Worm (Caenorhabditis elegans): ENCODE data around the gene F58B4.7.

ce11 chrV:10967594-10968273 lies 44.6 kb upstream of the F58B4.7 start:
- TF ChIP-seq snpc-4 (tag; optimal IDR thresholded peaks at IDR 0.05) (no peak), nhr-25 (tag; optimal IDR thresholded peaks at IDR 0.05) (no peak), ceh-9 (tag; optimal IDR thresholded peaks at IDR 0.05) (no peak), pqm-1 (tag; optimal IDR thresholded peaks at IDR 0.05) (no peak), nhr-76 (tag; optimal IDR thresholded peaks at IDR 0.05) (no peak), tbx-2 (tag; optimal IDR thresholded peaks at IDR 0.05) (no peak), lin-15B (tag; optimal IDR thresholded peaks at IDR 0.05) (no peak), daf-12 (tag; optimal IDR thresholded peaks at IDR 0.05) (no peak), ztf-11 (tag; optimal IDR thresholded peaks at IDR 0.05) (no peak), nhr-67 (tag; optimal IDR thresholded peaks at IDR 0.05) (no peak), pha-4 (tag; optimal IDR thresholded peaks at IDR 0.05) (no peak), fkh-10 (GFP tag; optimal IDR thresholded peaks at IDR 0.05) (no peak)
